Fruit fly (Drosophila melanogaster): Measurements from ENCODE around the gene Acp32CD.

DNA sequence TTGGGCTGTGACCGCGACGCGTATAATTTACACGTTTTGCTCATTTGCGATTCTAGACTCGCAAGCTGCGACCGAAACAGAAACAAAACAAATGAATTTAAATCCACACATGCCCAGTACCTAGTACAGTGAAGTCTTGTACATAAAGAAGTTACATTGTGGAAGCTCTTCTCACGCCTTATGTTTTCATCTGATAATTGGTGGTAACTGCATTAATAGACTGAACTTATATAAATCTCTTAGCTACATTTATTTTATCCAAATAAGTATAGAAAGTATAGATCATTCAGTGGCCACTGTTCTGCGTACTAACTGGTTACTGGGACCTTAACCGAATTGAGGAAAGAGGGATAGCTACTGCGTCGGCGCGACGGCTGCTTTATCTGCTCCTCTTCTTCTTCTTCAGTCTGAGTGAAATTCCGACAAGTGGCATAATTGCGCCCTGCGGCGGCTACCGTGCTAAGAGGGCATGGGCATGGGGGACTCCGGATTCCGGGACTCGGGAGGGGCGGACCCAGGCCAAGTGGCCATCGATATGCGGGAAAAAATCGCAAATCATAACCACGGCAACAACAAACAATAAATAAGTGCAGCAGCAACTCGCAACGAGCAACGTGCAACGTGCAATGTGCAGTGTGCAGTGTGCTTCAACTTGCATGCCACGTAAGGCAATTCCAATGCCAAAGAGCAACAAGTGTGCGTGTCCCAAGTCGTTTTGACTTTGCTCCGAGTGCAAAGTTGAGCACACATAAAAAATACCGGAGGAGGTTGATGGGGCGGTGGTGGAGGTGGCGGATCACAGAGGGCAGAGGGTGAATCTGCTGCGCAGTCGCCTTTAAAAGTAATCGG is 36.4 kb downstream of the Acp32CD start:
- TF ChIP-seq cnc (optimal IDR thresholded peaks at IDR 0.05), result no peak
- TF ChIP-seq CG1620 (GFP tag; optimal IDR thresholded peaks at IDR 0.05), result no peak
- TF ChIP-seq Mnt (GFP tag; optimal IDR thresholded peaks at IDR 0.05), result no peak
- TF ChIP-seq CG7101 (tag; optimal IDR thresholded peaks at IDR 0.05), result no peak
- TF ChIP-seq bab1 (GFP tag; optimal IDR thresholded peaks at IDR 0.05), result no peak
- no peak for TF ChIP-seq pad (GFP tag; optimal IDR thresholded peaks at IDR 0.05)
- no peak for TF ChIP-seq CG5204 (GFP tag; optimal IDR thresholded peaks at IDR 0.05)
- TF ChIP-seq toe (GFP tag; optimal IDR thresholded peaks at IDR 0.05), result no peak
- no peak for TF ChIP-seq cic (GFP tag; optimal IDR thresholded peaks at IDR 0.05)
- no peak for TF ChIP-seq kay (GFP tag; ENCODE audit: borderline replicate concordance)
- no peak for TF ChIP-seq CG7045 (GFP tag; optimal IDR thresholded peaks at IDR 0.05)
- no peak for TF ChIP-seq Clk (GFP tag; optimal IDR thresholded peaks at IDR 0.05)

Measured in whole organism, adult.